Worm (Caenorhabditis elegans): ENCODE data around the gene unc-82.
A peak's percentile ranks its signal among the peaks of the same experiment; 100 is the strongest.

Gene unc-82

ce11 chrIV:7469782-7470413 lies 45.6 kb downstream of the unc-82 start, which contains the start of gene F55G1.7:
F55G1.7 (minus strand) TSS chrIV:7469832.
- TF ChIP-seq mxl-3 (GFP tag; optimal IDR thresholded peaks at IDR 0.05) (no peak), F26F4.8 (GFP tag; conservative IDR thresholded peaks at IDR 0.05) (no peak), dmd-6 (GFP tag; IDR thresholded peaks at IDR 0.05) (peak; percentile 40), mdl-1 (tag; optimal IDR thresholded peaks at IDR 0.05) (peak in 1 of 2 experiments; percentile 12), ceh-28 (tag; optimal IDR thresholded peaks at IDR 0.05) (no peak), ceh-32 (tag; optimal IDR thresholded peaks at IDR 0.05; ENCODE audit: poor library complexity) (no peak), zip-11 (GFP tag; IDR thresholded peaks at IDR 0.05) (no peak), fkh-10 (GFP tag; optimal IDR thresholded peaks at IDR 0.05) (no peak), nhr-28 (tag; optimal IDR thresholded peaks at IDR 0.05) (peak; percentile 12), unc-62 (GFP tag; optimal IDR thresholded peaks at IDR 0.05 in 1 of 2) (peak in 1 of 2 experiments; percentile 85), unc-62 (tag; optimal IDR thresholded peaks at IDR 0.05) (no peak), nhr-48 (tag; optimal IDR thresholded peaks at IDR 0.05) (no peak), nhr-76 (tag; optimal IDR thresholded peaks at IDR 0.05) (no peak), spr-3 (GFP tag; optimal IDR thresholded peaks at IDR 0.05) (no peak), attf-4 (tag; optimal IDR thresholded peaks at IDR 0.05) (no peak)

- TF ChIP-seq unc-130 (GFP tag; optimal IDR thresholded peaks at IDR 0.05) (peak; percentile 11), ama-1 (optimal IDR thresholded peaks at IDR 0.05) (no peak)
Measured at ce11 chrIV:7473159-7473649, 48.9 kb downstream of the unc-82 start, which contains the start of the genes plk-3 and F55G1.6. plk-3 (minus strand) TSS chrIV:7473209. F55G1.6 (plus strand) TSS chrIV:7473517.

ce11 chrIV:7474826-7475225 lies 50.5 kb downstream of the unc-82 start, which contains the start of gene slc-25A18.2:
slc-25A18.2 (plus strand) TSS chrIV:7475041.
- TF ChIP-seq dve-1 (tag; optimal IDR thresholded peaks at IDR 0.05; ENCODE audit: insufficient read depth) (no peak), dmd-8 (GFP tag; IDR thresholded peaks at IDR 0.05) (no peak), unc-62 (GFP tag; optimal IDR thresholded peaks at IDR 0.05 in 1 of 2) (peak in 1 of 2 experiments; percentile 68), unc-62 (tag; optimal IDR thresholded peaks at IDR 0.05) (no peak), unc-39 (tag; optimal IDR thresholded peaks at IDR 0.05) (no peak)

ce11 chrIV:7477197-7477596 lies 52.9 kb downstream of the unc-82 start, which contains the start of gene pycr-4:
pycr-4 (minus strand) TSS chrIV:7477297.
- no peak for TF ChIP-seq duxl-1 (tag; optimal IDR thresholded peaks at IDR 0.05; ENCODE audit: poor library complexity)
- no peak for TF ChIP-seq ZK337.2 (GFP tag; IDR thresholded peaks at IDR 0.05)
- TF ChIP-seq hif-1 (tag; optimal IDR thresholded peaks at IDR 0.05) = no peak
- no peak for TF ChIP-seq D1046.2 (GFP tag; IDR thresholded peaks at IDR 0.05)
- TF ChIP-seq nhr-25 (tag; optimal IDR thresholded peaks at IDR 0.05; ENCODE audit: borderline replicate concordance, insufficient read depth) = no peak
- no peak for TF ChIP-seq ceh-44 (GFP tag; IDR thresholded peaks at IDR 0.05)
- TF ChIP-seq pqm-1 (tag; optimal IDR thresholded peaks at IDR 0.05) = no peak
- TF ChIP-seq nhr-111 (GFP tag; optimal IDR thresholded peaks at IDR 0.05) = no peak
- TF ChIP-seq snpc-4 (tag; optimal IDR thresholded peaks at IDR 0.05) = no peak
- TF ChIP-seq rbr-2 (tag; optimal IDR thresholded peaks at IDR 0.05) = no peak
- TF ChIP-seq mdl-1 (tag; optimal IDR thresholded peaks at IDR 0.05) = no peak
- TF ChIP-seq daf-19 (GFP tag; conservative IDR thresholded peaks at IDR 0.05) = no peak
- TF ChIP-seq nhr-41 (GFP tag; IDR thresholded peaks at IDR 0.05) = no peak
- TF ChIP-seq mxl-3 (GFP tag; optimal IDR thresholded peaks at IDR 0.05) = no peak
- no peak for TF ChIP-seq T26A8.4 (GFP tag; IDR thresholded peaks at IDR 0.05)
- TF ChIP-seq lir-3 (tag; optimal IDR thresholded peaks at IDR 0.05) = no peak
- TF ChIP-seq hlh-30 (tag; optimal IDR thresholded peaks at IDR 0.05; ENCODE audit: insufficient read depth) = no peak
- no peak for TF ChIP-seq mxl-2 (GFP tag; conservative IDR thresholded peaks at IDR 0.05)
